Worm (Caenorhabditis elegans) whole organism, late embryonic: ENCODE measurements around the gene lury-1.

Experiments used
- C38D4.7 ChIP-seq: fragments of 200-800 bp; sonication (Bioruptor generic); optimal IDR thresholded peaks from 2 replicates; lab custom pipeline; 2018; ENCODE audit warnings: mild to moderate bottlenecking, missing genetic modification characterization, moderate library complexity, missing compliant biosample characterization
- F13H6.1 ChIP-seq: sonication (generic microtip); optimal IDR thresholded peaks from 2 replicates; lab custom pipeline; 2016; ENCODE audit warnings: missing genetic modification characterization, missing compliant biosample characterization
- K02D7.2 ChIP-seq: sonication (generic microtip); optimal IDR thresholded peaks from 2 replicates; lab custom pipeline; 2017; ENCODE audit warnings: mild to moderate bottlenecking, missing genetic modification characterization, missing compliant biosample characterization
- K09A11.1 ChIP-seq: sonication (generic microtip); optimal IDR thresholded peaks from 2 replicates; lab custom pipeline; 2017; ENCODE audit warnings: antibody characterized with exemption, mild to moderate bottlenecking, missing genetic modification characterization, missing compliant biosample characterization; ENCODE audit not compliant: insufficient read depth
- T23F11.4 ChIP-seq: fragments of 200-800 bp; sonication (Bioruptor generic); optimal IDR thresholded peaks from 2 replicates; lab custom pipeline; 2018; ENCODE audit warnings: mild to moderate bottlenecking, missing genetic modification characterization, missing compliant biosample characterization
- Y22D7AL.16 ChIP-seq: sonication (generic microtip); optimal IDR thresholded peaks from 2 replicates; lab custom pipeline; 2016; ENCODE audit warnings: missing genetic modification characterization, missing compliant biosample characterization
- ceh-14 ChIP-seq: sonication (generic microtip); optimal IDR thresholded peaks from 2 replicates; lab custom pipeline; 2016; ENCODE audit warnings: missing genotype, missing genetic modification characterization, missing compliant biosample characterization
- ceh-18 ChIP-seq: sonication (generic microtip); optimal IDR thresholded peaks from 2 replicates; lab custom pipeline; 2016; ENCODE audit warnings: missing genetic modification characterization, missing compliant biosample characterization
- ceh-2 ChIP-seq: sonication (generic microtip); optimal IDR thresholded peaks from 2 replicates; lab custom pipeline; 2016; ENCODE audit warnings: missing genotype, missing genetic modification characterization, missing compliant biosample characterization
- ceh-22 ChIP-seq: sonication (generic microtip); optimal IDR thresholded peaks from 2 replicates; lab custom pipeline; 2017; ENCODE audit warnings: missing biosample characterization, missing genetic modification characterization
- ceh-24 ChIP-seq: sonication (generic microtip); optimal IDR thresholded peaks from 2 replicates; lab custom pipeline; 2016; ENCODE audit warnings: mild to moderate bottlenecking, missing genetic modification characterization, missing compliant biosample characterization
- ceh-31 ChIP-seq: sonication (generic microtip); optimal IDR thresholded peaks from 2 replicates; lab custom pipeline; 2016; ENCODE audit warnings: missing genetic modification characterization, missing compliant biosample characterization
- ceh-34 ChIP-seq: sonication (generic microtip); optimal IDR thresholded peaks from 2 replicates; lab custom pipeline; 2016; ENCODE audit warnings: mild to moderate bottlenecking, missing genetic modification characterization, missing compliant biosample characterization
- ceh-45 ChIP-seq: fragments of 200-800 bp; sonication (Bioruptor generic); IDR thresholded peaks from 2 replicates; pipeline ENCODE4 v1.3.6; 2022; ENCODE audit warnings: missing genetic modification reagents, missing genetic modification characterization, missing compliant biosample characterization
- ceh-9 ChIP-seq: sonication (generic microtip); optimal IDR thresholded peaks from 2 replicates; lab custom pipeline; 2016; ENCODE audit warnings: mild to moderate bottlenecking, missing genetic modification characterization, inconsistent platforms, missing compliant biosample characterization
- che-1 ChIP-seq: sonication (generic microtip); optimal IDR thresholded peaks from 2 replicates; lab custom pipeline; 2016; ENCODE audit warnings: mild to moderate bottlenecking, missing genetic modification characterization, missing compliant biosample characterization
- dve-1 ChIP-seq: sonication (generic microtip); optimal IDR thresholded peaks from 2 replicates; lab custom pipeline; 2017; ENCODE audit warnings: antibody characterized with exemption, mild to moderate bottlenecking, missing genetic modification characterization, missing compliant biosample characterization
- elt-2 ChIP-seq: sonication (generic microtip); optimal IDR thresholded peaks from 2 replicates; lab custom pipeline; 2016; ENCODE audit warnings: missing genetic modification reagents, missing genetic modification characterization, missing compliant biosample characterization
- ets-4 ChIP-seq: sonication (generic microtip); optimal IDR thresholded peaks from 2 replicates; lab custom pipeline; 2016; ENCODE audit warnings: missing genetic modification characterization, missing compliant biosample characterization
- eyg-1 ChIP-seq: sonication (generic microtip); optimal IDR thresholded peaks from 2 replicates; lab custom pipeline; 2016; ENCODE audit warnings: missing genotype, missing genetic modification characterization, missing compliant biosample characterization
- fax-1 ChIP-seq: sonication (generic microtip); optimal IDR thresholded peaks from 2 replicates; lab custom pipeline; 2016; ENCODE audit warnings: missing genotype, missing genetic modification characterization, missing compliant biosample characterization
- fkh-10 ChIP-seq: fragments of 150-350 bp; optimal IDR thresholded peaks from 2 replicates; lab custom pipeline; 2014; ENCODE audit warnings: missing biosample characterization, missing genetic modification reagents, missing genetic modification characterization
- fkh-6 ChIP-seq: sonication (generic microtip); optimal IDR thresholded peaks from 2 replicates; lab custom pipeline; 2016; ENCODE audit warnings: missing genetic modification characterization, missing compliant biosample characterization
- gmeb-2 ChIP-seq: sonication (generic microtip); optimal IDR thresholded peaks from 2 replicates; lab custom pipeline; 2016; ENCODE audit warnings: missing genetic modification characterization, inconsistent platforms, missing compliant biosample characterization
- hlh-13 ChIP-seq: fragments of 200-800 bp; sonication (Bioruptor generic); optimal IDR thresholded peaks from 2 replicates; lab custom pipeline; 2018; ENCODE audit warnings: mild to moderate bottlenecking, missing genetic modification characterization, missing compliant biosample characterization
- hlh-15 ChIP-seq: sonication (generic microtip); optimal IDR thresholded peaks from 2 replicates; lab custom pipeline; 2016; ENCODE audit warnings: missing genetic modification characterization, missing compliant biosample characterization
- hlh-30 ChIP-seq: sonication (generic microtip); optimal IDR thresholded peaks from 2 replicates; lab custom pipeline; 2017; ENCODE audit warnings: antibody characterized with exemption, missing genetic modification characterization, missing compliant biosample characterization; ENCODE audit not compliant: insufficient read depth
- hlh-6 ChIP-seq: sonication (generic microtip); optimal IDR thresholded peaks from 2 replicates; lab custom pipeline; 2016; ENCODE audit warnings: missing genotype, missing genetic modification characterization, missing compliant biosample characterization
- hlh-8 ChIP-seq: sonication (generic microtip); optimal IDR thresholded peaks from 2 replicates; lab custom pipeline; 2016; ENCODE audit warnings: missing genotype, missing genetic modification characterization, missing compliant biosample characterization
- lim-6 ChIP-seq: sonication (generic microtip); optimal IDR thresholded peaks from 2 replicates; lab custom pipeline; 2016; ENCODE audit warnings: missing genetic modification characterization, missing compliant biosample characterization
- madf-2 ChIP-seq: sonication (generic microtip); optimal IDR thresholded peaks from 2 replicates; lab custom pipeline; 2017; ENCODE audit warnings: missing genetic modification characterization, missing compliant biosample characterization
- nfya-1 ChIP-seq: sonication (generic microtip); optimal IDR thresholded peaks from 2 replicates; lab custom pipeline; 2017; ENCODE audit warnings: missing genetic modification characterization, mild to moderate bottlenecking, missing compliant biosample characterization, antibody characterized with exemption, moderate library complexity
- nhr-232 ChIP-seq: sonication (generic microtip); optimal IDR thresholded peaks from 2 replicates; lab custom pipeline; 2016; ENCODE audit warnings: missing genetic modification characterization, missing compliant biosample characterization
- npax-4 ChIP-seq: sonication (generic microtip); optimal IDR thresholded peaks from 2 replicates; lab custom pipeline; 2016; ENCODE audit warnings: missing genetic modification characterization, missing compliant biosample characterization
- pag-3 ChIP-seq: sonication (generic microtip); optimal IDR thresholded peaks from 2 replicates; lab custom pipeline; 2016; ENCODE audit warnings: missing compliant biosample characterization, missing genetic modification characterization, borderline replicate concordance
- pax-1 ChIP-seq: fragments of 150-350 bp; optimal IDR thresholded peaks from 2 replicates; lab custom pipeline; 2014; ENCODE audit warnings: missing biosample characterization, missing genetic modification characterization
- pha-2 ChIP-seq: sonication (generic microtip); optimal IDR thresholded peaks from 2 replicates; lab custom pipeline; 2017; ENCODE audit warnings: mild to moderate bottlenecking, missing genetic modification characterization, missing compliant biosample characterization
- pha-4 ChIP-seq: fragments of 150-350 bp; optimal IDR thresholded peaks from 2 replicates; lab custom pipeline; 2018; ENCODE audit warnings: missing biosample characterization, missing genetic modification reagents, missing genetic modification characterization
- pqm-1 ChIP-seq: sonication (generic microtip); optimal IDR thresholded peaks from 2 replicates; lab custom pipeline; 2016; ENCODE audit warnings: missing genetic modification characterization, missing compliant biosample characterization
- ref-2 ChIP-seq: sonication (generic microtip); optimal IDR thresholded peaks from 2 replicates; lab custom pipeline; 2016; ENCODE audit warnings: missing genetic modification characterization, missing compliant biosample characterization
- rnt-1 ChIP-seq: sonication (generic microtip); optimal IDR thresholded peaks from 2 replicates; lab custom pipeline; 2016; ENCODE audit warnings: missing genetic modification characterization, missing compliant biosample characterization
- sdc-2 ChIP-seq: sonication (generic microtip); optimal IDR thresholded peaks from 2 replicates; lab custom pipeline; 2016; ENCODE audit warnings: missing genotype, missing genetic modification characterization, missing compliant biosample characterization
- sox-2 ChIP-seq: fragments of 200-800 bp; sonication (Bioruptor generic); IDR thresholded peaks from 2 replicates; pipeline ENCODE4 v1.3.6; 2022; ENCODE audit warnings: missing genetic modification reagents, missing genetic modification characterization, missing compliant biosample characterization
- sox-4 ChIP-seq: sonication (generic microtip); optimal IDR thresholded peaks from 2 replicates; lab custom pipeline; 2017; ENCODE audit warnings: mild to moderate bottlenecking, missing genetic modification characterization, inconsistent platforms, missing compliant biosample characterization
- syd-9 ChIP-seq: sonication (generic microtip); optimal IDR thresholded peaks from 2 replicates; lab custom pipeline; 2016; ENCODE audit warnings: mild to moderate bottlenecking, missing genetic modification characterization, moderate library complexity, missing compliant biosample characterization
- tbx-2 ChIP-seq: sonication (generic microtip); optimal IDR thresholded peaks from 2 replicates; lab custom pipeline; 2016; ENCODE audit warnings: missing genetic modification characterization, missing compliant biosample characterization
- ttx-3 ChIP-seq: sonication (generic microtip); optimal IDR thresholded peaks from 2 replicates; lab custom pipeline; 2016; ENCODE audit warnings: missing genetic modification reagents, missing genetic modification characterization, missing compliant biosample characterization
- unc-3 ChIP-seq, 2 experiments: fragments of 200-800 bp in 1 of 2; sonication (Bioruptor generic) in 1 of 2; sonication (generic microtip) in 1 of 2; conservative IDR thresholded peaks in 1 of 2; optimal IDR thresholded peaks in 1 of 2; 2 replicates each; pipeline versions ENCODE4 v1.3.6 to Lab custom; 2016 to 2022; ENCODE audit warnings: missing compliant biosample characterization in 2 of 2, missing genetic modification characterization in 2 of 2, missing genetic modification reagents in 1 of 2
- unc-42 ChIP-seq: sonication (generic microtip); optimal IDR thresholded peaks from 2 replicates; lab custom pipeline; 2016; ENCODE audit warnings: missing genotype, missing genetic modification characterization, missing compliant biosample characterization
- unc-55 ChIP-seq: sonication (generic microtip); optimal IDR thresholded peaks from 2 replicates; lab custom pipeline; 2017; ENCODE audit warnings: missing biosample characterization, missing genetic modification reagents, missing genetic modification characterization
- unc-86 ChIP-seq: sonication (generic microtip); optimal IDR thresholded peaks from 2 replicates; lab custom pipeline; 2016; ENCODE audit warnings: missing genetic modification characterization, missing compliant biosample characterization
- zip-5 ChIP-seq: sonication (generic microtip); optimal IDR thresholded peaks from 2 replicates; lab custom pipeline; 2016; ENCODE audit warnings: missing genetic modification characterization, missing compliant biosample characterization
- ztf-16 ChIP-seq: sonication (generic microtip); optimal IDR thresholded peaks from 2 replicates; lab custom pipeline; 2017; ENCODE audit warnings: missing genetic modification characterization, missing compliant biosample characterization

The lury-1 gene

ce11 chrIII:12218633-12219097 lies 32.5 kb downstream of the lury-1 start, which contains the start of the genes gex-4 and gphr-1:
gex-4 (minus strand) TSS chrIII:12218634.
gphr-1 (plus strand) TSS chrIII:12219047.
- no peak for TF ChIP-seq K02D7.2 (tag; lab: Kevin White, UChicago)
- TF ChIP-seq rnt-1 (tag; lab: Kevin White, UChicago), result no peak
- TF ChIP-seq fkh-6 (tag; lab: Kevin White, UChicago), result no peak
- TF ChIP-seq unc-3 (GFP tag; conservative IDR thresholded peaks at IDR 0.05; lab: Robert Waterston, UW), result no peak
- TF ChIP-seq unc-3 (tag; optimal IDR thresholded peaks at IDR 0.05; lab: Kevin White, UChicago), result no peak
- no peak for TF ChIP-seq Y22D7AL.16
- no peak for TF ChIP-seq ceh-9 (tag; lab: Kevin White, UChicago)
- no peak for TF ChIP-seq hlh-30 (tag; lab: Kevin White, UChicago)
- no peak for TF ChIP-seq sox-2 (GFP tag; lab: Robert Waterston, UW)
- no peak for TF ChIP-seq ceh-18 (tag; lab: Kevin White, UChicago)
- no peak for TF ChIP-seq pqm-1 (tag; lab: Kevin White, UChicago)
- TF ChIP-seq npax-4, result no peak
- peak; percentile 20 for TF ChIP-seq ceh-14 (tag; lab: Kevin White, UChicago)
- no peak for TF ChIP-seq dve-1 (tag; lab: Kevin White, UChicago)
- no peak for TF ChIP-seq gmeb-2 (tag; lab: Kevin White, UChicago)
- no peak for TF ChIP-seq pag-3
- no peak for TF ChIP-seq K09A11.1 (tag; lab: Kevin White, UChicago)
- no peak for TF ChIP-seq eyg-1
- TF ChIP-seq pax-1 (tag; lab: Kevin White, UChicago), result no peak
- TF ChIP-seq fax-1 (tag; lab: Kevin White, UChicago), result no peak
- TF ChIP-seq sdc-2 (tag; lab: Kevin White, UChicago), result no peak
- TF ChIP-seq F13H6.1 (tag; lab: Kevin White, UChicago), result no peak
- TF ChIP-seq elt-2 (tag; lab: Kevin White, UChicago), result peak; percentile 45
- no peak for TF ChIP-seq hlh-6 (tag; lab: Kevin White, UChicago)
- peak; percentile 65 for TF ChIP-seq tbx-2 (tag; lab: Kevin White, UChicago)
- TF ChIP-seq ceh-45 (GFP tag; lab: Robert Waterston, UW), result no peak
- TF ChIP-seq lim-6 (tag; lab: Kevin White, UChicago), result no peak
- TF ChIP-seq unc-86 (tag; lab: Kevin White, UChicago), result peak; percentile 36
- no peak for TF ChIP-seq T23F11.4
- no peak for TF ChIP-seq sox-4 (tag; lab: Kevin White, UChicago)
- peak; percentile 7 for TF ChIP-seq nfya-1 (tag; lab: Kevin White, UChicago)
- TF ChIP-seq ceh-34 (tag; lab: Kevin White, UChicago), result no peak
- TF ChIP-seq hlh-8 (tag; lab: Kevin White, UChicago), result peak; percentile 42
- TF ChIP-seq nhr-232 (tag; lab: Kevin White, UChicago), result no peak
- TF ChIP-seq che-1 (tag; lab: Kevin White, UChicago), result no peak
- TF ChIP-seq syd-9 (tag; lab: Kevin White, UChicago), result no peak
- TF ChIP-seq ceh-31 (tag; lab: Kevin White, UChicago), result peak; percentile 75
- TF ChIP-seq unc-42 (tag; lab: Kevin White, UChicago), result peak; percentile 24
- TF ChIP-seq unc-55, result no peak
- no peak for TF ChIP-seq madf-2 (tag; lab: Kevin White, UChicago)
- TF ChIP-seq ttx-3, result peak; percentile 1
- TF ChIP-seq ztf-16 (tag; lab: Kevin White, UChicago), result no peak
- peak; percentile 81 for TF ChIP-seq zip-5 (tag; lab: Kevin White, UChicago)
- no peak for TF ChIP-seq hlh-15
- TF ChIP-seq C38D4.7 (GFP tag; lab: Kevin White, UChicago), result no peak
- TF ChIP-seq pha-4, result no peak
- peak; percentile 30 for TF ChIP-seq ets-4 (tag; lab: Kevin White, UChicago)
- TF ChIP-seq fkh-10, result no peak
- no peak for TF ChIP-seq ceh-24 (tag; lab: Kevin White, UChicago)
- peak; percentile 7 for TF ChIP-seq ceh-2 (tag; lab: Kevin White, UChicago)
- no peak for TF ChIP-seq ceh-22 (tag; lab: Kevin White, UChicago)
- no peak for TF ChIP-seq hlh-13
- TF ChIP-seq pha-2, result no peak
- TF ChIP-seq ref-2 (tag; lab: Kevin White, UChicago), result no peak
